In genomic region chrV:13827920-13828319, ce11 we compare ENCODE assay signal across 4 worm cellular contexts.
TF ChIP-seq lines count a peak whose summit lies in the region.

Gene nrf-5, plus strand, starts transcription at chrV:13828267.

TF ChIP-seq in whole organism, L1 larva, 84 proteins besides CTCF, POLR2A, EP300 and RAD21:
- TF ChIP-seq dsc-1 (tag; optimal IDR thresholded peaks at IDR 0.05; lab: Kevin White, UChicago): peak; percentile 69
- TF ChIP-seq xbp-1 (tag; optimal IDR thresholded peaks at IDR 0.05; lab: Kevin White, UChicago): no peak
- TF ChIP-seq efl-1 (optimal IDR thresholded peaks at IDR 0.05; lab: Kevin White, UChicago): no peak
- peak in 1 of 2 experiments; percentile 5 for TF ChIP-seq efl-1 (GFP tag; optimal IDR thresholded peaks at IDR 0.05 in 1 of 2; lab: Kevin White, UChicago)
- TF ChIP-seq rnt-1 (tag; optimal IDR thresholded peaks at IDR 0.05; lab: Kevin White, UChicago): peak; percentile 65
TF ChIP-seq in whole organism, L1 larva: peak in this region for 3.

TF ChIP-seq in whole organism, L4 larva, 104 proteins besides CTCF, POLR2A, EP300 and RAD21:
- TF ChIP-seq aha-1 (tag; lab: Kevin White, UChicago) (peak; percentile 2), unc-62 (GFP tag; optimal IDR thresholded peaks at IDR 0.05 in 1 of 2; lab: Kevin White, UChicago) (peak in 1 of 2 experiments; percentile 75), unc-62 (tag; optimal IDR thresholded peaks at IDR 0.05; lab: Kevin White, UChicago) (no peak), R02D3.7 (tag; optimal IDR thresholded peaks at IDR 0.05; lab: Kevin White, UChicago) (no peak), nhr-102 (tag; optimal IDR thresholded peaks at IDR 0.05; lab: Kevin White, UChicago) (no peak)
TF ChIP-seq in whole organism, L4 larva: peak in this region for 2.

TF ChIP-seq in whole organism, late embryonic, 69 proteins besides CTCF, POLR2A, EP300 and RAD21:
- TF ChIP-seq unc-55 (GFP tag; optimal IDR thresholded peaks at IDR 0.05; lab: Kevin White, UChicago) (peak; percentile 14), nhr-11 (tag; optimal IDR thresholded peaks at IDR 0.05; lab: Kevin White, UChicago) (no peak)
TF ChIP-seq in whole organism, late embryonic: peak in this region for 1.

TF ChIP-seq in whole organism, mixed stage, embryonic, 35 proteins besides CTCF, POLR2A, EP300 and RAD21:
- TF ChIP-seq hlh-1 (tag; optimal IDR thresholded peaks at IDR 0.05; lab: Kevin White, UChicago) (peak; percentile 64), nhr-2 (tag; optimal IDR thresholded peaks at IDR 0.05; lab: Kevin White, UChicago) (no peak)

Comparison
In these comparisons a context has a peak if more than half of its experiments do, and no peak if none do; other contexts are left out.
1. Of the 29 proteins assayed by ChIP-seq in both whole organism, L4 larva and whole organism, L1 larva: peak only in whole organism, L4 larva: aha-1; only in whole organism, L1 larva: none; in both: none; in neither: 27; mixed calls (peak in some experiments, not most) for 1.